Worm (Caenorhabditis elegans) whole organism, L3 larva: ENCODE data around the gene wago-10.
A peak's percentile ranks its signal among the peaks of the same experiment; 100 is the strongest.

Experiments
- R02D3.7 ChIP-seq: fragments of 150-350 bp; optimal IDR thresholded peaks from 2 replicates; lab custom pipeline; 2014; ENCODE audit warnings: missing biosample characterization, missing genetic modification characterization
- ZK546.5 ChIP-seq: sonication (generic microtip); optimal IDR thresholded peaks from 2 replicates; lab custom pipeline; 2017; ENCODE audit warnings: missing biosample characterization, missing genetic modification characterization
- aly-2 ChIP-seq: fragments of 150-350 bp; optimal IDR thresholded peaks from 2 replicates; lab custom pipeline; 2014; ENCODE audit warnings: missing biosample characterization, missing genetic modification characterization
- ama-1 ChIP-seq: fragments of 150-350 bp; optimal IDR thresholded peaks from 2 replicates; lab custom pipeline; 2018
- ceh-16 ChIP-seq: sonication (generic microtip); optimal IDR thresholded peaks from 2 replicates; lab custom pipeline; 2017; ENCODE audit warnings: missing biosample characterization, missing genetic modification characterization
- ceh-28 ChIP-seq: fragments of 150-350 bp; optimal IDR thresholded peaks from 2 replicates; lab custom pipeline; 2014; ENCODE audit warnings: missing biosample characterization, missing genetic modification reagents, missing genetic modification characterization
- ceh-82 ChIP-seq: fragments of 150-350 bp; optimal IDR thresholded peaks from 2 replicates; lab custom pipeline; 2014; ENCODE audit warnings: missing biosample characterization, missing genetic modification characterization
- ceh-9 ChIP-seq: sonication (generic microtip); optimal IDR thresholded peaks from 2 replicates; lab custom pipeline; 2018; ENCODE audit warnings: missing biosample characterization, missing genetic modification characterization
- daf-12 ChIP-seq: fragments of 150-350 bp; optimal IDR thresholded peaks from 2 replicates; lab custom pipeline; 2014; ENCODE audit warnings: missing biosample characterization, missing genetic modification reagents, missing genetic modification characterization
- egl-27 ChIP-seq: sonication (generic microtip); optimal IDR thresholded peaks from 4 replicates; lab custom pipeline; 2017; ENCODE audit warnings: missing biosample characterization, missing genetic modification reagents, missing genetic modification characterization
- egl-5 ChIP-seq: fragments of 150-350 bp; optimal IDR thresholded peaks from 2 replicates; lab custom pipeline; 2017; ENCODE audit warnings: missing biosample characterization, missing genetic modification reagents, missing genetic modification characterization, inconsistent platforms
- elt-1 ChIP-seq: fragments of 150-350 bp; optimal IDR thresholded peaks from 2 replicates; lab custom pipeline; 2014; ENCODE audit warnings: missing biosample characterization, missing genetic modification characterization
- elt-2 ChIP-seq: sonication (generic microtip); optimal IDR thresholded peaks from 2 replicates; lab custom pipeline; 2016; ENCODE audit warnings: missing genetic modification reagents, mild to moderate bottlenecking, missing genetic modification characterization, missing compliant biosample characterization
- elt-3 ChIP-seq, 3 experiments: fragments of 150-350 bp in 1 of 3; sonication (generic microtip) in 2 of 3; optimal IDR thresholded peaks; 2 replicates in 2 of 3; 4 replicates in 1 of 3; lab custom pipeline; 2014 to 2017; ENCODE audit warnings: missing biosample characterization in 3 of 3, missing genetic modification characterization in 3 of 3
- eor-1 ChIP-seq, 2 experiments: fragments of 150-350 bp; optimal IDR thresholded peaks; 2 replicates each; lab custom pipeline; 2014 to 2018; ENCODE audit warnings: missing biosample characterization in 2 of 2, missing genetic modification characterization in 2 of 2
- fkh-2 ChIP-seq: fragments of 150-350 bp; optimal IDR thresholded peaks from 2 replicates; lab custom pipeline; 2014; ENCODE audit warnings: missing biosample characterization, missing genetic modification reagents, missing genetic modification characterization
- fos-1 ChIP-seq: fragments of 150-350 bp; optimal IDR thresholded peaks from 2 replicates; lab custom pipeline; 2014; ENCODE audit warnings: missing biosample characterization, missing genetic modification characterization
- hmg-11 ChIP-seq: sonication (generic microtip); optimal IDR thresholded peaks from 2 replicates; lab custom pipeline; 2016; ENCODE audit warnings: missing genetic modification characterization, missing compliant biosample characterization
- jun-1 ChIP-seq: fragments of 150-350 bp; optimal IDR thresholded peaks from 2 replicates; lab custom pipeline; 2014; ENCODE audit warnings: missing biosample characterization, missing genetic modification reagents, missing genetic modification characterization
- lin-15B ChIP-seq: fragments of 150-350 bp; optimal IDR thresholded peaks from 2 replicates; lab custom pipeline; 2014; ENCODE audit warnings: missing biosample characterization, missing genetic modification characterization
- lin-39 ChIP-seq: fragments of 150-350 bp; optimal IDR thresholded peaks from 2 replicates; lab custom pipeline; 2018; ENCODE audit warnings: missing biosample characterization, missing genetic modification reagents, missing genetic modification characterization
- lsy-12 ChIP-seq: sonication (generic microtip); optimal IDR thresholded peaks from 2 replicates; lab custom pipeline; 2016; ENCODE audit warnings: mild to moderate bottlenecking, missing genetic modification characterization, missing compliant biosample characterization
- mdl-1 ChIP-seq: fragments of 150-350 bp; optimal IDR thresholded peaks from 2 replicates; lab custom pipeline; 2014; ENCODE audit warnings: missing biosample characterization, missing genetic modification characterization
- mml-1 ChIP-seq: fragments of 150-350 bp; sonication (generic microtip); optimal IDR thresholded peaks from 3 replicates; lab custom pipeline; 2014; ENCODE audit warnings: missing biosample characterization, missing genetic modification characterization
- nfya-1 ChIP-seq: sonication (generic microtip); optimal IDR thresholded peaks from 2 replicates; lab custom pipeline; 2017; ENCODE audit warnings: missing genetic modification characterization, mild to moderate bottlenecking, missing compliant biosample characterization, antibody characterized with exemption, moderate library complexity; ENCODE audit not compliant: insufficient read depth
- nhr-11 ChIP-seq: fragments of 150-350 bp; optimal IDR thresholded peaks from 2 replicates; lab custom pipeline; 2014; ENCODE audit warnings: missing biosample characterization, missing genetic modification characterization
- nhr-12 ChIP-seq: fragments of 150-350 bp; optimal IDR thresholded peaks from 2 replicates; lab custom pipeline; 2014; ENCODE audit warnings: missing biosample characterization, missing genetic modification characterization
- nhr-23 ChIP-seq: fragments of 150-350 bp; optimal IDR thresholded peaks from 2 replicates; lab custom pipeline; 2014; ENCODE audit warnings: missing biosample characterization, missing genetic modification reagents, missing genetic modification characterization
- nhr-237 ChIP-seq: fragments of 150-350 bp; optimal IDR thresholded peaks from 2 replicates; lab custom pipeline; 2014; ENCODE audit warnings: missing biosample characterization, missing genetic modification characterization
- nhr-25 ChIP-seq: sonication (generic microtip); optimal IDR thresholded peaks from 2 replicates; lab custom pipeline; 2017; ENCODE audit warnings: missing biosample characterization, missing genetic modification characterization
- nhr-28 ChIP-seq: fragments of 150-350 bp; optimal IDR thresholded peaks from 2 replicates; lab custom pipeline; 2014; ENCODE audit warnings: missing biosample characterization, missing genetic modification characterization
- nhr-43 ChIP-seq: sonication (generic microtip); optimal IDR thresholded peaks from 2 replicates; lab custom pipeline; 2016; ENCODE audit warnings: mild to moderate bottlenecking, missing genetic modification characterization, missing compliant biosample characterization; ENCODE audit not compliant: poor library complexity, severe bottlenecking
- nhr-76 ChIP-seq: fragments of 150-350 bp; sonication (generic microtip); optimal IDR thresholded peaks from 5 replicates; lab custom pipeline; 2014; ENCODE audit warnings: missing biosample characterization, missing genetic modification characterization
- nhr-77 ChIP-seq: fragments of 150-350 bp; optimal IDR thresholded peaks from 2 replicates; lab custom pipeline; 2014; ENCODE audit warnings: missing biosample characterization, missing genetic modification characterization
- pha-4 ChIP-seq: fragments of 150-350 bp; optimal IDR thresholded peaks from 2 replicates; lab custom pipeline; 2014; ENCODE audit warnings: missing biosample characterization, missing genetic modification reagents, missing genetic modification characterization
- pqm-1 ChIP-seq: fragments of 150-350 bp; optimal IDR thresholded peaks from 2 replicates; lab custom pipeline; 2017; ENCODE audit warnings: missing biosample characterization, missing genetic modification characterization, inconsistent platforms
- skn-1 ChIP-seq: fragments of 150-350 bp; optimal IDR thresholded peaks from 2 replicates; lab custom pipeline; 2014; ENCODE audit warnings: missing biosample characterization, missing genetic modification characterization
- snpc-4 ChIP-seq: fragments of 150-350 bp; optimal IDR thresholded peaks from 2 replicates; lab custom pipeline; 2014; ENCODE audit warnings: missing biosample characterization, missing genetic modification characterization
- tbx-2 ChIP-seq: sonication (generic microtip); optimal IDR thresholded peaks from 2 replicates; lab custom pipeline; 2016; ENCODE audit warnings: mild to moderate bottlenecking, missing genetic modification characterization, missing compliant biosample characterization
- unc-39 ChIP-seq: sonication (generic microtip); optimal IDR thresholded peaks from 4 replicates; lab custom pipeline; 2017; ENCODE audit warnings: missing biosample characterization, missing genetic modification characterization
- unc-62 ChIP-seq: fragments of 150-350 bp; sonication (generic microtip); optimal IDR thresholded peaks from 4 replicates; lab custom pipeline; 2014; ENCODE audit warnings: missing biosample characterization, missing genetic modification reagents, missing genetic modification characterization
- zag-1 ChIP-seq: fragments of 150-350 bp; optimal IDR thresholded peaks from 2 replicates; lab custom pipeline; 2014; ENCODE audit warnings: missing biosample characterization, missing genetic modification characterization
- ztf-11 ChIP-seq: fragments of 150-350 bp; optimal IDR thresholded peaks from 2 replicates; lab custom pipeline; 2014; ENCODE audit warnings: missing biosample characterization, missing genetic modification characterization

Gene wago-10

DNA sequence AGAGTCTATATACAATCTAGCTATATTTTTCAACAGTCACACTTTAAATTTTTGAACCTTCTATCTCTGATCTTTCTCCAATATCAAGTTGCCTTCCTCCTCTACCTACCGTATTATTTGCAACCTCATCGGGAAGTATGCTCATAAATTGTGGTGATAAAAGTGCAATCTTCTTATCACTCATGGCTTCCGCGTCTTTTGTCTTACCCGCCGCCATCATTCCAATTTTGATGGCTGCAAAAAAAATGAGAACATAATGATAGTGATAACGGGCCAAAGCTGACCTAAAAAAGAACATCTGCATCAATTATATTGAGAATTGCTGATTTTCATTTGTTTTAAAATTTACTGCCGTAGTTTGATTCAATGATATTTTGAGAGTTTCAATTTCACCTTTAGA, 33.6 kb downstream of the wago-10 start:
- TF ChIP-seq hmg-11 (tag; lab: Kevin White, UChicago) (no peak), elt-3 (tag; optimal IDR thresholded peaks at IDR 0.05; lab: Kevin White, UChicago) (peak in 1 of 3 experiments; percentile 35), elt-2 (tag; lab: Kevin White, UChicago) (peak; percentile 51)

- TF ChIP-seq nhr-43 (tag; lab: Kevin White, UChicago), result peak; percentile 29
- TF ChIP-seq ama-1, result no peak
- TF ChIP-seq nfya-1 (tag; lab: Kevin White, UChicago), result no peak
- no peak for TF ChIP-seq elt-2 (tag; lab: Kevin White, UChicago)
- peak; percentile 25 for TF ChIP-seq nhr-25
- TF ChIP-seq ceh-9, result no peak
- no peak for TF ChIP-seq unc-62
- TF ChIP-seq ceh-82 (tag; lab: Kevin White, UChicago), result no peak
- no peak for TF ChIP-seq ZK546.5 (tag; lab: Kevin White, UChicago)
- peak; percentile 40 for TF ChIP-seq nhr-23
These were observed 35.0 kb downstream of the wago-10 start for ce11 chrV:378231-378630.

DNA sequence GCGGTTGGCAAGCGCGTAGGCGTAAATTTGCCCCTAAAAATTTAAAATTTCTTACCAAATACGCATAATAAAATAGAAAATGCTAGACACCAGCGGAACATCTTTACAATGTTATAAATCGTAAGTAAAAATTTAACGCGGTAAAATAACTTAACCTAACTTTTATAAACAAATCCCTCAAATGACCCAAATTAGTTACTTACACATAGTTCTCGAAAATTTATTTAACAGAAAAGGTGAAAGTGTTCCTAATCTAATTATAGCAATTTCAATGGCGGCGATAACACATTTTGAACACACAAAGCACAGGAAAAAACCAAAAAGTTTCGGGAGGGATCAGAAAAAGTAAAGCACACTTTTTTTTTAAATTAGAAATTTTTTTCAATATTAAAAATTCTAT, 37.0 kb downstream of the wago-10 start, which contains the start of gene mltn-8:
Gene mltn-8, minus strand, starts transcription at position 101 of the 400 bp plus-strand sequence.
- TF ChIP-seq hmg-11 (tag; lab: Kevin White, UChicago) (no peak), zag-1 (tag; lab: Kevin White, UChicago) (no peak), fos-1 (no peak), lin-15B (no peak), elt-3 (tag; optimal IDR thresholded peaks at IDR 0.05; lab: Kevin White, UChicago) (no peak), egl-27 (tag; lab: Kevin White, UChicago) (no peak), nhr-11 (no peak), unc-62 (no peak), ceh-16 (tag; lab: Kevin White, UChicago) (no peak), jun-1 (tag; lab: Kevin White, UChicago) (no peak), snpc-4 (tag; lab: Kevin White, UChicago) (no peak), pha-4 (no peak), nfya-1 (tag; lab: Kevin White, UChicago) (no peak), pqm-1 (no peak), R02D3.7 (tag; lab: Kevin White, UChicago) (no peak), nhr-25 (no peak), elt-1 (tag; lab: Kevin White, UChicago) (no peak), ceh-28 (tag; lab: Kevin White, UChicago) (no peak)
- TF ChIP-seq, all 47 proteins: peak for 0

- TF ChIP-seq daf-12 (no peak), ceh-9 (no peak), pha-4 (no peak), ceh-16 (tag; lab: Kevin White, UChicago) (no peak), aly-2 (tag; lab: Kevin White, UChicago) (no peak), pqm-1 (no peak), unc-39 (tag; lab: Kevin White, UChicago) (no peak), hmg-11 (tag; lab: Kevin White, UChicago) (no peak), egl-5 (no peak), nhr-23 (peak; percentile 93), nhr-11 (no peak), nhr-12 (tag; lab: Kevin White, UChicago) (no peak), eor-1 (tag; optimal IDR thresholded peaks at IDR 0.05; lab: Kevin White, UChicago) (no peak), elt-2 (tag; lab: Kevin White, UChicago) (peak; percentile 26), mdl-1 (tag; lab: Kevin White, UChicago) (no peak), fos-1 (no peak), lsy-12 (tag; lab: Kevin White, UChicago) (peak; percentile 14), mml-1 (tag; lab: Kevin White, UChicago) (no peak), ceh-28 (tag; lab: Kevin White, UChicago) (peak; percentile 27), nhr-28 (tag; lab: Kevin White, UChicago) (no peak), nhr-76 (tag; lab: Kevin White, UChicago) (no peak), ceh-82 (tag; lab: Kevin White, UChicago) (no peak), elt-3 (tag; optimal IDR thresholded peaks at IDR 0.05; lab: Kevin White, UChicago) (peak; percentile 64 to 72 (median 69)), nhr-77 (tag; lab: Kevin White, UChicago) (no peak), tbx-2 (tag; lab: Kevin White, UChicago) (peak; percentile 10), nhr-43 (tag; lab: Kevin White, UChicago) (peak; percentile 97), R02D3.7 (tag; lab: Kevin White, UChicago) (peak; percentile 0), nfya-1 (tag; lab: Kevin White, UChicago) (no peak), nhr-25 (peak; percentile 92), lin-15B (no peak), fkh-2 (tag; lab: Kevin White, UChicago) (no peak), ama-1 (no peak), egl-27 (tag; lab: Kevin White, UChicago) (peak; percentile 58), lin-39 (tag; lab: Kevin White, UChicago) (no peak), skn-1 (tag; lab: Kevin White, UChicago) (no peak), snpc-4 (tag; lab: Kevin White, UChicago) (peak; percentile 31), zag-1 (tag; lab: Kevin White, UChicago) (no peak), ztf-11 (tag; lab: Kevin White, UChicago) (no peak), nhr-237 (tag; lab: Kevin White, UChicago) (no peak)
These were observed 38.2 kb downstream of the wago-10 start, which contains the start of gene ZK6.8 for ce11 chrV:381227-381950. ZK6.8 (plus strand) TSS chrV:381908.
